Worm (Caenorhabditis elegans): ENCODE results near the gene flp-14.

- no peak for TF ChIP-seq nhr-43 (tag; optimal IDR thresholded peaks at IDR 0.05; ENCODE audit: poor library complexity, severe bottlenecking)
- no peak for TF ChIP-seq ZK546.5 (tag; optimal IDR thresholded peaks at IDR 0.05)
- TF ChIP-seq ama-1 (optimal IDR thresholded peaks at IDR 0.05): no peak
- no peak for TF ChIP-seq unc-62 (GFP tag; optimal IDR thresholded peaks at IDR 0.05)
- no peak for TF ChIP-seq fos-1 (tag; optimal IDR thresholded peaks at IDR 0.05)
- TF ChIP-seq elt-3 (tag; optimal IDR thresholded peaks at IDR 0.05): no peak
- no peak for TF ChIP-seq elt-2 (tag; optimal IDR thresholded peaks at IDR 0.05)
- no peak for TF ChIP-seq snpc-4 (tag; optimal IDR thresholded peaks at IDR 0.05)
- TF ChIP-seq elt-1 (tag; optimal IDR thresholded peaks at IDR 0.05): no peak
Measured at ce11 chrIII:12945072-12945471, 34.8 kb downstream of the flp-14 start.
